Worm (Caenorhabditis elegans) whole organism, L2 larva: ENCODE results near the gene lgc-57.
A peak's percentile ranks its signal among the peaks of the same experiment; 100 is the strongest.

Experiments used
- C34F6.9 ChIP-seq: fragments of 150-350 bp; optimal IDR thresholded peaks from 2 replicates; lab custom pipeline; 2014; ENCODE audit warnings: missing biosample characterization, missing genetic modification characterization
- F13H6.1 ChIP-seq: sonication (generic microtip); optimal IDR thresholded peaks from 2 replicates; lab custom pipeline; 2016; ENCODE audit warnings: missing genetic modification characterization, missing compliant biosample characterization
- ama-1 ChIP-seq: fragments of 150-350 bp; optimal IDR thresholded peaks from 2 replicates; lab custom pipeline; 2018; ENCODE audit warnings: inconsistent platforms
- ceh-82 ChIP-seq: fragments of 150-350 bp; optimal IDR thresholded peaks from 2 replicates; lab custom pipeline; 2014; ENCODE audit warnings: missing biosample characterization, missing genetic modification characterization
- crh-2 ChIP-seq: sonication (generic microtip); optimal IDR thresholded peaks from 2 replicates; lab custom pipeline; 2017; ENCODE audit warnings: missing biosample characterization, missing genetic modification characterization
- dmd-4 ChIP-seq: sonication (generic microtip); optimal IDR thresholded peaks from 2 replicates; lab custom pipeline; 2017; ENCODE audit warnings: missing biosample characterization, missing genetic modification characterization
- elt-1 ChIP-seq: fragments of 150-350 bp; optimal IDR thresholded peaks from 2 replicates; lab custom pipeline; 2014; ENCODE audit warnings: missing biosample characterization, missing genetic modification characterization
- elt-3 ChIP-seq: sonication (generic microtip); optimal IDR thresholded peaks from 2 replicates; lab custom pipeline; 2017; ENCODE audit warnings: missing biosample characterization, missing genetic modification characterization
- fos-1 ChIP-seq: fragments of 150-350 bp; optimal IDR thresholded peaks from 2 replicates; lab custom pipeline; 2014; ENCODE audit warnings: missing biosample characterization, missing genetic modification characterization
- gmeb-1 ChIP-seq: fragments of 150-350 bp; optimal IDR thresholded peaks from 2 replicates; lab custom pipeline; 2014; ENCODE audit warnings: missing biosample characterization, missing genetic modification characterization
- lin-11 ChIP-seq: fragments of 150-350 bp; sonication (generic microtip); optimal IDR thresholded peaks from 2 replicates; lab custom pipeline; 2014; ENCODE audit warnings: missing biosample characterization, missing genetic modification characterization, inconsistent platforms, mixed read lengths
- lin-13 ChIP-seq: fragments of 150-350 bp; optimal IDR thresholded peaks from 2 replicates; lab custom pipeline; 2014; ENCODE audit warnings: missing biosample characterization, missing genetic modification reagents, missing genetic modification characterization
- lin-39 ChIP-seq: fragments of 150-350 bp; optimal IDR thresholded peaks from 2 replicates; lab custom pipeline; 2014; ENCODE audit warnings: missing biosample characterization, missing genetic modification reagents, missing genetic modification characterization
- lsy-2 ChIP-seq, 2 experiments: fragments of 150-350 bp in 1 of 2; sonication (generic microtip) in 1 of 2; optimal IDR thresholded peaks; 2 replicates each; lab custom pipeline; 2014 to 2017; ENCODE audit warnings: missing biosample characterization in 2 of 2, missing genetic modification characterization in 2 of 2
- mab-5 ChIP-seq: fragments of 150-350 bp; optimal IDR thresholded peaks from 2 replicates; lab custom pipeline; 2014; ENCODE audit warnings: missing biosample characterization, missing genetic modification characterization
- nhr-11 ChIP-seq: fragments of 150-350 bp; optimal IDR thresholded peaks from 2 replicates; lab custom pipeline; 2014; ENCODE audit warnings: missing biosample characterization, missing genetic modification characterization
- nhr-129 ChIP-seq: fragments of 150-350 bp; optimal IDR thresholded peaks from 2 replicates; lab custom pipeline; 2014; ENCODE audit warnings: missing biosample characterization, missing genetic modification characterization
- nhr-21 ChIP-seq: fragments of 150-350 bp; optimal IDR thresholded peaks from 2 replicates; lab custom pipeline; 2014; ENCODE audit warnings: missing biosample characterization, missing genetic modification characterization
- nhr-237 ChIP-seq: fragments of 150-350 bp; optimal IDR thresholded peaks from 2 replicates; lab custom pipeline; 2014; ENCODE audit warnings: missing biosample characterization, missing genetic modification characterization
- nhr-6 ChIP-seq: fragments of 150-350 bp; optimal IDR thresholded peaks from 2 replicates; lab custom pipeline; 2014; ENCODE audit warnings: missing biosample characterization, missing genetic modification characterization
- nhr-77 ChIP-seq: fragments of 150-350 bp; optimal IDR thresholded peaks from 2 replicates; lab custom pipeline; 2014; ENCODE audit warnings: missing biosample characterization, missing genetic modification characterization
- peb-1 ChIP-seq: fragments of 150-350 bp; optimal IDR thresholded peaks from 2 replicates; lab custom pipeline; 2014; ENCODE audit warnings: missing biosample characterization, missing genetic modification characterization
- sem-4 ChIP-seq: fragments of 150-350 bp; optimal IDR thresholded peaks from 2 replicates; lab custom pipeline; 2014; ENCODE audit warnings: missing biosample characterization, missing genetic modification reagents, missing genetic modification characterization
- sma-3 ChIP-seq: sonication (generic microtip); optimal IDR thresholded peaks from 2 replicates; lab custom pipeline; 2016; ENCODE audit warnings: missing genetic modification reagents, missing genetic modification characterization, missing compliant biosample characterization
- sma-9 ChIP-seq, 2 experiments: fragments of 150-350 bp in 1 of 2; sonication (generic microtip) in 1 of 2; optimal IDR thresholded peaks; 2 replicates each; lab custom pipeline; 2014 to 2016; ENCODE audit warnings: missing genetic modification characterization in 2 of 2, mild to moderate bottlenecking in 1 of 2, missing biosample characterization in 1 of 2, missing compliant biosample characterization in 1 of 2, missing genetic modification reagents in 1 of 2, moderate library complexity in 1 of 2
- unc-55 ChIP-seq: fragments of 150-350 bp; sonication (generic microtip); optimal IDR thresholded peaks from 3 replicates; lab custom pipeline; 2014; ENCODE audit warnings: missing biosample characterization, missing genetic modification reagents, missing genetic modification characterization
- unc-62 ChIP-seq: fragments of 150-350 bp; optimal IDR thresholded peaks from 2 replicates; lab custom pipeline; 2014; ENCODE audit warnings: missing biosample characterization, missing genetic modification reagents, missing genetic modification characterization
- zag-1 ChIP-seq: fragments of 150-350 bp; optimal IDR thresholded peaks from 2 replicates; lab custom pipeline; 2014; ENCODE audit warnings: missing biosample characterization, missing genetic modification characterization
- ztf-11 ChIP-seq: sonication (generic microtip); optimal IDR thresholded peaks from 2 replicates; lab custom pipeline; 2017; ENCODE audit warnings: missing biosample characterization, missing genetic modification characterization

Gene lgc-57

DNA sequence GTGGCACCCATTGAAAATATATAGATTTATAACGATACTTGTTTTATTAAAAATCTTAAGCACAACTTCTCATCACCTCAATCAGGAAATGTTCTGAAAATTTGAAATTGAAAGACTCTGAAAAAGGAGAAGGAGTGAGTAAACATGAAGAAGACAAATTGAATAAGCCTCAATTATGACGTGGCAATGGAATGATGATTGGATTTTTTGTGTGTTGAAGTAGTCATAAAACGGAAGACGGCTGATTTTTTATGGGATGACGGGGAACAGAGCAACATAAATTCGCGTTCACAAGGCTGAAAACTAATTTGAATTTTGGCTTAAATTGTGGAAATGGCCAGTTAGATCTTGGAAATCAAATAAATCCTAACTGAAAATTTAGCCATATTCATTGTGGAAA lies 36.7 kb downstream of the lgc-57 start, which contains the start of gene glb-12:
Gene glb-12, minus strand, starts transcription at position 101 of the 400 bp plus-strand sequence.
- TF ChIP-seq gmeb-1 (tag; lab: Kevin White, UChicago) (no peak), lin-13 (GFP tag; lab: Kevin White, UChicago) (no peak), nhr-11 (tag; lab: Kevin White, UChicago) (no peak), unc-62 (no peak), nhr-237 (tag; lab: Kevin White, UChicago) (no peak), fos-1 (no peak), peb-1 (tag; lab: Kevin White, UChicago) (no peak), nhr-21 (tag; lab: Kevin White, UChicago) (no peak), ceh-82 (tag; lab: Kevin White, UChicago) (no peak), mab-5 (tag; lab: Kevin White, UChicago) (no peak)

ce11 chrII:10737059-10737458 lies 42.2 kb downstream of the lgc-57 start, which contains the start of gene C52A11.3:
Gene C52A11.3 (plus strand): TSS chrII:10737359.
- TF ChIP-seq nhr-237 (tag; lab: Kevin White, UChicago) (no peak), zag-1 (tag; lab: Kevin White, UChicago) (no peak), gmeb-1 (tag; lab: Kevin White, UChicago) (no peak), mab-5 (tag; lab: Kevin White, UChicago) (no peak), sma-3 (GFP tag; lab: Kevin White, UChicago) (no peak), ama-1 (no peak), sem-4 (no peak), ceh-82 (tag; lab: Kevin White, UChicago) (no peak), sma-9 (GFP tag; optimal IDR thresholded peaks at IDR 0.05; lab: Kevin White, UChicago) (no peak), sma-9 (tag; optimal IDR thresholded peaks at IDR 0.05; lab: Kevin White, UChicago) (no peak), lin-11 (tag; lab: Kevin White, UChicago) (no peak), lin-39 (tag; lab: Kevin White, UChicago) (no peak), crh-2 (tag; lab: Kevin White, UChicago) (no peak), ztf-11 (tag; lab: Kevin White, UChicago) (no peak), C34F6.9 (tag; lab: Kevin White, UChicago) (no peak), nhr-11 (tag; lab: Kevin White, UChicago) (no peak), nhr-77 (no peak), lsy-2 (tag; optimal IDR thresholded peaks at IDR 0.05; lab: Kevin White, UChicago) (no peak)

DNA sequence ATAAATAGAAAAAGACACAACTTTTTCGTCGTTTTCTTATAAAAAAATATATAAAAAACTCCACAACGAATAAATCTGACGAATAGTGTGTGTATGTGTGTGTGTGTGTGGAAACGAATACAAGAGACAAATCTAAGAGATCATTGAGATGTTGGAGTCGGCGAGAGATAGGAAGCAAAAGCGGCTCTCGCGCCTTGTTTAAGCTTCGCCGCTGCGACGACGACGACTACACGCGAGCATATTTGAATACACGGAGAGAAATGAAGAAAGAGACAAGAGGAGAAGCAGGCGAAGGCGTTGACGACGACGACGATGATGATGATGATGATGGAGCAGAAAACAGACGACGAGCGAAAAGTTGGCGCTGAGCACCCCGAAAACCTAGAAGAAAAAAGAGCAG lies 50.0 kb downstream of the lgc-57 start:
- TF ChIP-seq lsy-2 (tag; optimal IDR thresholded peaks at IDR 0.05; lab: Kevin White, UChicago) = peak in 1 of 2 experiments; percentile 14
- TF ChIP-seq C34F6.9 (tag; lab: Kevin White, UChicago) = peak; percentile 36
- peak; percentile 73 for TF ChIP-seq unc-55 (GFP tag; lab: Kevin White, UChicago)
- no peak for TF ChIP-seq elt-1
- TF ChIP-seq dmd-4 (tag; lab: Kevin White, UChicago) = no peak
- peak; percentile 23 for TF ChIP-seq lin-11 (tag; lab: Kevin White, UChicago)
- peak; percentile 36 for TF ChIP-seq F13H6.1 (tag; lab: Kevin White, UChicago)
- no peak for TF ChIP-seq elt-3 (tag; lab: Kevin White, UChicago)
- TF ChIP-seq nhr-129 (tag; lab: Kevin White, UChicago) = no peak
- TF ChIP-seq ztf-11 (tag; lab: Kevin White, UChicago) = no peak
- no peak for TF ChIP-seq gmeb-1 (tag; lab: Kevin White, UChicago)
- TF ChIP-seq nhr-6 (tag; lab: Kevin White, UChicago) = no peak
- peak; percentile 14 for TF ChIP-seq crh-2 (tag; lab: Kevin White, UChicago)
